Worm (Caenorhabditis elegans): ENCODE measurements around the gene F09G2.8.

The F09G2.8 gene

DNA sequence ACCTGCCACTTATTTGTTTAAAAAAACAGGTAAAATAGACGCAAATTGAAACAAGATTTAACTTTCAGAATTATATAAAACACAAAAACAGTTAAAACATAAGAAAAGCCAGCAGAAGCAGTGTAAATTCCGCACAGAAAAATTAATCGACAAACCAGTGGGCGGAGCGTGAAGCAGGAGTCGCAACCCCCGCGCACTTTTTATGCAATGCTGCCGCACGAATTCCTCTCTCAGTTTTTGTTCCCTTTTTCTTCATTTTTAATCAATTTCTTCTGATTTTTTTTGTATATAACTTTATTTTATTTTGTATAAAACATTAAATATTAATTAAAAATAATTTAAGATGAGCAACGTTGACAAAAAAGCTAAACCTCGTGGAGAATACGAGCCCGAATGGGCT lies 37.4 kb upstream of the F09G2.8 start, which contains the start of the genes gei-6 and krr-1:
TSS of gene gei-6 (minus strand) at position 2 of the 400 bp plus-strand sequence.
TSS of gene krr-1 (plus strand) at position 344 of the 400 bp plus-strand sequence.
- peak; percentile 57 to 61 for TF ChIP-seq efl-1 (optimal IDR thresholded peaks at IDR 0.05)
- peak; percentile 59 to 96 for TF ChIP-seq efl-1 (GFP tag; optimal IDR thresholded peaks at IDR 0.05 in 1 of 2)
- TF ChIP-seq lsy-2 (tag; optimal IDR thresholded peaks at IDR 0.05), result peak; percentile 32 to 37
- TF ChIP-seq skn-1 (tag; optimal IDR thresholded peaks at IDR 0.05), result peak; percentile 63
- no peak for TF ChIP-seq irx-1 (tag; optimal IDR thresholded peaks at IDR 0.05)
- TF ChIP-seq unc-86 (tag; optimal IDR thresholded peaks at IDR 0.05), result peak; percentile 7
- TF ChIP-seq nhr-20 (tag; optimal IDR thresholded peaks at IDR 0.05), result peak; percentile 42
- TF ChIP-seq C16A3.4 (tag; optimal IDR thresholded peaks at IDR 0.05), result peak; percentile 59
- no peak for TF ChIP-seq zag-1 (tag; optimal IDR thresholded peaks at IDR 0.05)
- no peak for TF ChIP-seq vab-15 (tag; optimal IDR thresholded peaks at IDR 0.05)
- peak; percentile 48 for TF ChIP-seq nhr-19 (GFP tag; conservative IDR thresholded peaks at IDR 0.05)
- TF ChIP-seq snpc-4 (tag; optimal IDR thresholded peaks at IDR 0.05), result peak; percentile 22
- no peak for TF ChIP-seq ztf-4 (tag; optimal IDR thresholded peaks at IDR 0.05)
- TF ChIP-seq blmp-1 (tag; optimal IDR thresholded peaks at IDR 0.05), result peak; percentile 8
- TF ChIP-seq nhr-47 (tag; optimal IDR thresholded peaks at IDR 0.05), result peak; percentile 53
- no peak for TF ChIP-seq fkh-4 (tag; optimal IDR thresholded peaks at IDR 0.05; ENCODE audit: borderline replicate concordance)
- TF ChIP-seq mab-9 (GFP tag; IDR thresholded peaks at IDR 0.05), result no peak
- no peak for TF ChIP-seq C04F5.9 (tag; optimal IDR thresholded peaks at IDR 0.05)
- no peak for TF ChIP-seq egl-27 (tag; optimal IDR thresholded peaks at IDR 0.05)
- TF ChIP-seq hlh-17 (GFP tag; optimal IDR thresholded peaks at IDR 0.05; ENCODE audit: borderline replicate concordance), result no peak
- TF ChIP-seq ceh-63 (GFP tag; optimal IDR thresholded peaks at IDR 0.05), result no peak
- TF ChIP-seq nhr-12 (tag; optimal IDR thresholded peaks at IDR 0.05), result no peak
- TF ChIP-seq aha-1 (tag; optimal IDR thresholded peaks at IDR 0.05), result no peak
- peak in 1 of 2 experiments; percentile 18 for TF ChIP-seq mdl-1 (tag; optimal IDR thresholded peaks at IDR 0.05)
- TF ChIP-seq lin-15B (tag; optimal IDR thresholded peaks at IDR 0.05), result peak; percentile 60
- no peak for TF ChIP-seq nhr-11 (tag; optimal IDR thresholded peaks at IDR 0.05)
- TF ChIP-seq sox-4 (tag; optimal IDR thresholded peaks at IDR 0.05), result no peak
- peak; percentile 49 for TF ChIP-seq tbx-2 (tag; optimal IDR thresholded peaks at IDR 0.05)
- TF ChIP-seq elt-2 (tag; optimal IDR thresholded peaks at IDR 0.05), result no peak
- peak in 1 of 2 experiments; percentile 5 for TF ChIP-seq ztf-11 (tag; optimal IDR thresholded peaks at IDR 0.05)
- peak; percentile 14 for TF ChIP-seq lir-3 (tag; optimal IDR thresholded peaks at IDR 0.05; ENCODE audit: poor library complexity)
- no peak for TF ChIP-seq isw-1 (GFP tag; IDR thresholded peaks at IDR 0.05)
- TF ChIP-seq xbp-1 (tag; optimal IDR thresholded peaks at IDR 0.05), result peak; percentile 43
- TF ChIP-seq mef-2 (tag; optimal IDR thresholded peaks at IDR 0.05), result no peak
- no peak for TF ChIP-seq hlh-4 (tag; optimal IDR thresholded peaks at IDR 0.05)
- no peak for TF ChIP-seq efl-3 (GFP tag; optimal IDR thresholded peaks at IDR 0.05)
- TF ChIP-seq unc-62 (GFP tag; optimal IDR thresholded peaks at IDR 0.05), result no peak
- TF ChIP-seq nhr-85 (tag), result no peak
- no peak for TF ChIP-seq nhr-28 (tag; optimal IDR thresholded peaks at IDR 0.05)
- TF ChIP-seq nhr-76 (tag; optimal IDR thresholded peaks at IDR 0.05), result no peak
- TF ChIP-seq nhr-71 (tag; optimal IDR thresholded peaks at IDR 0.05), result peak; percentile 60
- TF ChIP-seq pag-3 (tag; optimal IDR thresholded peaks at IDR 0.05; ENCODE audit: borderline replicate concordance, insufficient read depth), result no peak
- TF ChIP-seq Y116A8C.19 (tag; optimal IDR thresholded peaks at IDR 0.05; ENCODE audit: borderline replicate concordance), result no peak
- no peak for TF ChIP-seq C34B4.2 (tag; optimal IDR thresholded peaks at IDR 0.05)
- peak; percentile 27 to 56 for TF ChIP-seq lin-35 (GFP tag; optimal IDR thresholded peaks at IDR 0.05)
- TF ChIP-seq rnt-1 (tag; optimal IDR thresholded peaks at IDR 0.05), result peak; percentile 64
- peak; percentile 50 for TF ChIP-seq mep-1 (tag; optimal IDR thresholded peaks at IDR 0.05)
- no peak for TF ChIP-seq fos-1 (tag; optimal IDR thresholded peaks at IDR 0.05)
- no peak for TF ChIP-seq unc-30 (tag; optimal IDR thresholded peaks at IDR 0.05)
- no peak for TF ChIP-seq jun-1 (tag; optimal IDR thresholded peaks at IDR 0.05)
- no peak for TF ChIP-seq ces-1 (GFP tag; optimal IDR thresholded peaks at IDR 0.05)
- peak; percentile 60 for TF ChIP-seq snu-23 (GFP tag; optimal IDR thresholded peaks at IDR 0.05)
- TF ChIP-seq unc-130 (tag; optimal IDR thresholded peaks at IDR 0.05), result peak; percentile 77
- TF ChIP-seq unc-98 (GFP tag; IDR thresholded peaks at IDR 0.05), result no peak

Measured in whole organism, L1 larva.